Worm (Caenorhabditis elegans): ENCODE data around the gene F59E12.3.

DNA sequence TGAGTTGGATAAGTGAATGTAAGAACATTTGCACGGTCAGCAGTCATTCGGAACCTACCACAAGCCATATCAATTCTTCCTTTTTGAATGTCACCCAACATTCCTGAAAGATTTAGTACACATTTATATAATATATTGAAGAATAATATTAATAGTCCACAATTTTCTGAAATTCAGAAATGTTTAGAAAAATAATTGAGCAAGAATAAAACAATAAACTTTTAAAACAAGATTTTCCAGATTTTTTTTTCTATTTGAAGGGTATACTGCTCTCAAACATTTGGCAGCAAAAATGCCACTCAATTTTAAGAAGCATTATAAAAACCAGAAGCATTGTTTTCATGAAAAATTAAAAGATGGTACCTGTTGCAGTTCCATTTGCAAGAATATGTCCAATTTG lies 1.3 kb upstream of the F59E12.3 start, which contains the start of gene F59E12.8:
- TF ChIP-seq nhr-12 (tag; optimal IDR thresholded peaks at IDR 0.05) (no peak), pha-4 (tag; optimal IDR thresholded peaks at IDR 0.05) (no peak), elt-1 (tag; optimal IDR thresholded peaks at IDR 0.05; ENCODE audit: borderline replicate concordance, insufficient read depth) (no peak), M03D4.4 (tag; optimal IDR thresholded peaks at IDR 0.05) (no peak), nhr-76 (tag; optimal IDR thresholded peaks at IDR 0.05) (no peak), snpc-4 (tag; optimal IDR thresholded peaks at IDR 0.05) (no peak), hlh-1 (tag; optimal IDR thresholded peaks at IDR 0.05) (no peak), elt-3 (tag; optimal IDR thresholded peaks at IDR 0.05) (no peak), ces-1 (GFP tag; optimal IDR thresholded peaks at IDR 0.05) (no peak)
